Fruit fly (Drosophila melanogaster) whole organism, embryonic: Measurements from ENCODE around the gene DIP2.
A peak's percentile ranks its signal among the peaks of the same experiment; 100 is the strongest.

ENCODE experiments used
- Awh ChIP-seq: fragments of 200-800 bp; sonication (Bioruptor generic); IDR thresholded peaks from 2 replicates; pipeline ENCODE4, ENCODE4 v1.3.6; 2022; ENCODE audit warnings: missing biosample characterization, missing genetic modification characterization
- CG12104 ChIP-seq: fragments of 200-800 bp; sonication (Bioruptor generic); optimal IDR thresholded peaks from 3 replicates; lab custom pipeline; 2016; ENCODE audit warnings: missing biosample characterization, missing genetic modification characterization
- CG15073 ChIP-seq: fragments of 200-800 bp; sonication (Bioruptor generic); optimal IDR thresholded peaks from 2 replicates; lab custom pipeline; 2016; ENCODE audit warnings: missing biosample characterization, missing genetic modification characterization
- CG1603 ChIP-seq: fragments of 200-800 bp; sonication (Bioruptor generic); optimal IDR thresholded peaks from 2 replicates; lab custom pipeline; 2019; ENCODE audit warnings: missing biosample characterization, mild to moderate bottlenecking, missing genetic modification characterization, moderate library complexity
- CG17186 ChIP-seq: fragments of 200-800 bp; sonication (Bioruptor generic); optimal IDR thresholded peaks from 3 replicates; lab custom pipeline; 2017; ENCODE audit warnings: missing biosample characterization, missing genetic modification reagents, missing genetic modification characterization
- CG17359 ChIP-seq: fragments of 200-800 bp; sonication (Bioruptor generic); optimal IDR thresholded peaks from 3 replicates; lab custom pipeline; 2018; ENCODE audit warnings: missing biosample characterization, mild to moderate bottlenecking, missing genetic modification characterization, moderate library complexity
- CG17361 ChIP-seq: fragments of 200-800 bp; sonication (Bioruptor generic); IDR thresholded peaks from 3 replicates; pipeline ENCODE4 v1.3.6; 2022; ENCODE audit warnings: missing biosample characterization, missing genetic modification characterization
- CG2120 ChIP-seq: fragments of 200-800 bp; sonication (Bioruptor generic); optimal IDR thresholded peaks from 3 replicates; lab custom pipeline; 2016; ENCODE audit warnings: missing biosample characterization, missing genetic modification characterization
- CG2889 ChIP-seq: fragments of 200-800 bp; sonication (Bioruptor generic); IDR thresholded peaks from 3 replicates; pipeline ENCODE4 v1.3.6; 2022; ENCODE audit warnings: missing biosample characterization, missing genetic modification characterization
- CG32772 ChIP-seq: fragments of 200-800 bp; sonication (Bioruptor generic); IDR thresholded peaks from 2 replicates; pipeline ENCODE4 v1.3.6; 2022; ENCODE audit warnings: missing biosample characterization, missing genetic modification characterization
- CG3281 ChIP-seq: fragments of 200-800 bp; sonication (Bioruptor generic); optimal IDR thresholded peaks from 3 replicates; lab custom pipeline; 2017; ENCODE audit warnings: missing biosample characterization, mild to moderate bottlenecking, missing genetic modification characterization
- CG33213 ChIP-seq: fragments of 200-800 bp; sonication (Bioruptor generic); optimal IDR thresholded peaks from 3 replicates; lab custom pipeline; 2016; ENCODE audit warnings: missing biosample characterization, missing genetic modification characterization
- CG34376 ChIP-seq: fragments of 200-800 bp; sonication (Bioruptor generic); optimal IDR thresholded peaks from 2 replicates; lab custom pipeline; 2018; ENCODE audit warnings: missing biosample characterization, mild to moderate bottlenecking, missing genetic modification characterization
- CG4707 ChIP-seq: fragments of 200-800 bp; sonication (Bioruptor generic); optimal IDR thresholded peaks from 2 replicates; lab custom pipeline; 2018; ENCODE audit warnings: missing biosample characterization, mild to moderate bottlenecking, missing genetic modification characterization, moderate library complexity
- CG8478 ChIP-seq: fragments of >200 bp; optimal IDR thresholded peaks from 2 replicates; lab custom pipeline; 2018
- Dbx ChIP-seq: fragments of 200-800 bp; sonication (Bioruptor generic); IDR thresholded peaks from 3 replicates; pipeline ENCODE4 v1.3.6; 2022; ENCODE audit warnings: missing biosample characterization, missing genetic modification characterization
- ERR ChIP-seq: fragments of 200-800 bp; sonication (Bioruptor generic); optimal IDR thresholded peaks from 2 replicates; lab custom pipeline; 2016; ENCODE audit warnings: missing biosample characterization, missing genetic modification characterization
- Eip74EF ChIP-seq, 2 experiments: fragments of 200-800 bp in 1 of 2; fragments of >200 bp in 1 of 2; sonication (Bioruptor generic) in 1 of 2; optimal IDR thresholded peaks; 2 replicates each; lab custom pipeline; 2017 to 2019; ENCODE audit warnings: missing biosample characterization in 2 of 2, missing genetic modification characterization in 2 of 2, mild to moderate bottlenecking in 1 of 2, moderate library complexity in 1 of 2
- Ets97D ChIP-seq: fragments of 200-800 bp; sonication (Bioruptor generic); optimal IDR thresholded peaks from 3 replicates; lab custom pipeline; 2016; ENCODE audit warnings: missing biosample characterization, missing genetic modification characterization
- H15 ChIP-seq: fragments of 200-800 bp; sonication (Bioruptor generic); IDR thresholded peaks from 3 replicates; pipeline ENCODE4 v1.3.6; 2022; ENCODE audit warnings: missing biosample characterization, missing genetic modification characterization
- HHEX ChIP-seq: fragments of 200-800 bp; sonication (Bioruptor generic); optimal IDR thresholded peaks from 3 replicates; lab custom pipeline; 2017; ENCODE audit warnings: missing biosample characterization, mild to moderate bottlenecking, missing genetic modification characterization, missing genetic modification reagents
- Mrtf ChIP-seq: fragments of 200-800 bp; sonication (Bioruptor generic); IDR thresholded peaks from 3 replicates; pipeline ENCODE4 v1.3.6; 2022; ENCODE audit warnings: missing biosample characterization, missing genetic modification characterization
- Ravus ChIP-seq: fragments of 200-800 bp; sonication (Bioruptor generic); IDR thresholded peaks from 2 replicates; pipeline ENCODE4 v1.3.6; 2022; ENCODE audit warnings: missing biosample characterization, missing genetic modification characterization
- Usf ChIP-seq: fragments of 200-800 bp; sonication (Bioruptor generic); optimal IDR thresholded peaks from 2 replicates; lab custom pipeline; 2017; ENCODE audit warnings: missing genotype, missing biosample characterization, missing genetic modification characterization
- Xbp1 ChIP-seq: fragments of 200-800 bp; sonication (Bioruptor generic); optimal IDR thresholded peaks from 3 replicates; lab custom pipeline; 2016; ENCODE audit warnings: missing biosample characterization, mild to moderate bottlenecking, missing genetic modification characterization
- btn ChIP-seq: fragments of 200-800 bp; sonication (Bioruptor generic); optimal IDR thresholded peaks from 2 replicates; lab custom pipeline; 2016; ENCODE audit warnings: missing biosample characterization, missing genetic modification characterization
- cas ChIP-seq: fragments of 200-800 bp; sonication (Bioruptor generic); IDR thresholded peaks from 2 replicates; pipeline ENCODE4 v1.3.6; 2022; ENCODE audit warnings: missing biosample characterization, missing genetic modification characterization
- cg ChIP-seq: fragments of 200-800 bp; sonication (Bioruptor generic); optimal IDR thresholded peaks from 3 replicates; lab custom pipeline; 2019; ENCODE audit warnings: missing biosample characterization, mild to moderate bottlenecking, missing genetic modification characterization, moderate library complexity
- chif ChIP-seq, 2 experiments: fragments of 200-800 bp; sonication (Bioruptor generic); optimal IDR thresholded peaks; 3 replicates each; lab custom pipeline; 2016; ENCODE audit warnings: missing biosample characterization in 2 of 2, missing genetic modification characterization in 2 of 2
- disco-r ChIP-seq: fragments of 200-800 bp; sonication (Bioruptor generic); optimal IDR thresholded peaks from 2 replicates; lab custom pipeline; 2016; ENCODE audit warnings: missing biosample characterization, missing genetic modification characterization
- dm ChIP-seq: fragments of 200-800 bp; sonication (Bioruptor generic); optimal IDR thresholded peaks from 3 replicates; lab custom pipeline; 2016; ENCODE audit warnings: missing biosample characterization, missing genetic modification characterization
- dpn ChIP-seq, 2 experiments: fragments of 200-800 bp; sonication (Bioruptor generic); optimal IDR thresholded peaks; 3 replicates each; lab custom pipeline; 2016; ENCODE audit warnings: missing biosample characterization in 2 of 2, missing genetic modification characterization in 2 of 2
- grau ChIP-seq: fragments of 200-800 bp; optimal IDR thresholded peaks from 3 replicates; lab custom pipeline; 2019; ENCODE audit warnings: missing biosample characterization, mild to moderate bottlenecking, missing genetic modification characterization, moderate library complexity
- hkb ChIP-seq, 2 experiments: fragments of 200-800 bp in 1 of 2; fragments of >200 bp in 1 of 2; sonication (Bioruptor generic) in 1 of 2; IDR thresholded peaks in 1 of 2; optimal IDR thresholded peaks in 1 of 2; 2 replicates each; pipeline versions ENCODE4 v1.3.6 to Lab custom; 2017 to 2022; ENCODE audit warnings: missing biosample characterization in 1 of 2, missing genetic modification characterization in 1 of 2
- jing ChIP-seq: fragments of 200-800 bp; sonication (Bioruptor generic); optimal IDR thresholded peaks from 2 replicates; lab custom pipeline; 2018; ENCODE audit warnings: missing biosample characterization, mild to moderate bottlenecking, missing genetic modification characterization
- lbe ChIP-seq: fragments of 200-800 bp; sonication (Bioruptor generic); optimal IDR thresholded peaks from 2 replicates; lab custom pipeline; 2016; ENCODE audit warnings: missing biosample characterization, mild to moderate bottlenecking, missing genetic modification characterization
- maf-S ChIP-seq: fragments of 200-800 bp; sonication (Bioruptor generic); optimal IDR thresholded peaks from 2 replicates; lab custom pipeline; 2016; ENCODE audit warnings: missing biosample characterization, missing genetic modification characterization
- mam ChIP-seq: fragments of 200-800 bp; sonication (Bioruptor generic); optimal IDR thresholded peaks from 3 replicates; lab custom pipeline; 2016; ENCODE audit warnings: missing biosample characterization, missing genetic modification characterization
- nmo ChIP-seq: fragments of 200-800 bp; sonication (Bioruptor generic); optimal IDR thresholded peaks from 2 replicates; lab custom pipeline; 2018; ENCODE audit warnings: missing biosample characterization, mild to moderate bottlenecking, missing genetic modification characterization, moderate library complexity
- oc ChIP-seq: fragments of 200-800 bp; sonication (Bioruptor generic); optimal IDR thresholded peaks from 2 replicates; lab custom pipeline; 2018; ENCODE audit warnings: missing biosample characterization, mild to moderate bottlenecking, missing genetic modification characterization, moderate library complexity
- p53 ChIP-seq: fragments of 200-800 bp; sonication (Bioruptor generic); optimal IDR thresholded peaks from 2 replicates; lab custom pipeline; 2016; ENCODE audit warnings: missing biosample characterization, missing genetic modification characterization
- repo ChIP-seq: fragments of 200-800 bp; sonication (Bioruptor generic); optimal IDR thresholded peaks from 2 replicates; lab custom pipeline; 2016; ENCODE audit warnings: missing biosample characterization, missing genetic modification characterization
- rib ChIP-seq: fragments of 200-800 bp; sonication (Bioruptor generic); IDR thresholded peaks from 2 replicates; pipeline ENCODE4 v1.3.6; 2022; ENCODE audit warnings: missing biosample characterization, missing genetic modification characterization
- sens-2 ChIP-seq: fragments of 200-800 bp; sonication (Bioruptor generic); IDR thresholded peaks from 2 replicates; pipeline ENCODE4 v1.3.6; 2022; ENCODE audit warnings: missing biosample characterization, missing genetic modification characterization
- ssp ChIP-seq: fragments of 200-800 bp; sonication (Bioruptor generic); IDR thresholded peaks from 2 replicates; pipeline ENCODE4 v1.3.6; 2022; ENCODE audit warnings: missing biosample characterization, missing genetic modification characterization
- stwl ChIP-seq: fragments of 200-800 bp; sonication (Bioruptor generic); optimal IDR thresholded peaks from 3 replicates; lab custom pipeline; 2018; ENCODE audit warnings: missing biosample characterization, mild to moderate bottlenecking, missing genetic modification characterization, moderate library complexity
- usp ChIP-seq: fragments of >200 bp; optimal IDR thresholded peaks from 2 replicates; lab custom pipeline; 2017; ENCODE audit warnings: missing biosample characterization, missing genetic modification characterization
- zf30C ChIP-seq: fragments of 200-800 bp; sonication (Bioruptor generic); optimal IDR thresholded peaks from 3 replicates; lab custom pipeline; 2018; ENCODE audit warnings: missing biosample characterization, mild to moderate bottlenecking, missing genetic modification characterization

The DIP2 gene

DNA sequence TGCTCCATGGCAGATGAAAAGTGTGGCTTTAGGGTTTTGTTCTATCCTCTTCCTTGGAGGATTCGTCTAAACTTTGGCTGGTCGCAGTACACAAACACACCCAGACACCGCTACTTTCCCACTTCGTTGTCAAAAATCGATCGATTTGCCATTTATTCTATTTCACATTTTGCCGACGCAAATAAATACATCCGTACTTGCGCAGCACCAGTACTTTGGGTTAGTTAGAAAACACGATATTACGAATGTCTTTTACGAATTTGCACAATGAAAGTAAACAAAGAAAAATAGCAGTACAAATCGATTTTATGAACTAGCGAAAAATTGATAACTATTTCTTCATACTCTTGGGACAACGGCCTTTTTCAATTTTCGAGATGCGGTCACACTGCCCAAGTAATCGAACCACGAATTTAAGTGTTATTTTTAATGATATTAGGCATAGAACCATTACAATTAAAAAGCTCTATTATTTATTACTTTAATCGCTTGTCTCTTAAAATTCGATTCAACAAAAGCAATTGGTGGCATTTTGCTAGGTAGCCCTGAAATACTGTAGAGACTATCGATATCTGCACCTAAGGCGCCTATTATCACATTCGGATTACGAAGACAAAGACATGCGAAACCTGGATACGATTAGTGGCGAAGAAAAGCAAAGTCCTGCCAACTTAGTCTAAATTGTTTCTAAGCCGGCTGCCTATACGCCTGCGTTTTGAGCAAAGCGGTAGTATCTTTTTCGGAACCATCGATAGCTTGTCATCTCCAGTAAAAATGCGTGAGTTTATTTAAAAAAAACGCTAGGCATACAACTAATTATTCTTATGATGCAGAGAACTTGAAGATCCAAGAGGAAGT lies at the start of gene DIP2, which contains the start of gene wac (continued):
- TF ChIP-seq CG17361 (GFP tag; lab: Robert Waterston, UW) = peak; percentile 62; the same call in 2 of the 3 replicates
- TF ChIP-seq CG17359 (tag; lab: Kevin White, UChicago) = peak; percentile 67
- peak; percentile 52 for TF ChIP-seq disco-r
- TF ChIP-seq stwl (tag; lab: Kevin White, UChicago) = peak; percentile 79
- peak; percentile 42; the same call in 1 of the 3 replicates for TF ChIP-seq Mrtf (GFP tag; lab: Robert Waterston, UW)
- peak; percentile 33 for TF ChIP-seq repo (GFP tag; lab: Kevin White, UChicago)
- peak; percentile 3 for TF ChIP-seq CG12104 (GFP tag; lab: Kevin White, UChicago)
- no peak for TF ChIP-seq Usf
- TF ChIP-seq CG32772 (GFP tag; lab: Robert Waterston, UW) = peak; percentile 71
- no peak for TF ChIP-seq cas (GFP tag; lab: Robert Waterston, UW)
- no peak for TF ChIP-seq Eip74EF (GFP tag; optimal IDR thresholded peaks at IDR 0.05; lab: Kevin White, UChicago)
- peak; percentile 60 for TF ChIP-seq btn (GFP tag; lab: Kevin White, UChicago)
- peak; percentile 91 for TF ChIP-seq CG33213 (GFP tag; lab: Kevin White, UChicago)
- TF ChIP-seq Awh = 0 out of 2 replicates have a peak, but pooled peaks have one; percentile 40
- TF ChIP-seq CG17186 = peak; percentile 84
- TF ChIP-seq CG1603 (tag; lab: Kevin White, UChicago) = peak; percentile 74
- TF ChIP-seq CG15073 = no peak
- peak; percentile 84 for TF ChIP-seq CG34376 (GFP tag; lab: Kevin White, UChicago)
- TF ChIP-seq CG3281 = peak; percentile 57
- TF ChIP-seq CG8478 = no peak
- peak; percentile 89 for TF ChIP-seq dm (GFP tag; lab: Kevin White, UChicago)
- peak; percentile 11 for TF ChIP-seq HHEX
- no peak for TF ChIP-seq usp
- TF ChIP-seq grau (tag; lab: Kevin White, UChicago) = peak; percentile 62
- peak; percentile 62; the same call in 1 of the 3 replicates for TF ChIP-seq H15
- peak; percentile 88 for TF ChIP-seq Xbp1 (GFP tag; lab: Kevin White, UChicago)
- TF ChIP-seq Ets97D = peak; percentile 93
- TF ChIP-seq oc (tag; lab: Kevin White, UChicago) = peak; percentile 89
- peak; percentile 45; the same call in 1 of the 2 replicates for TF ChIP-seq sens-2 (GFP tag; lab: Robert Waterston, UW)
- no peak for TF ChIP-seq Ravus (GFP tag; lab: Robert Waterston, UW)
- TF ChIP-seq p53 = peak; percentile 76
- no peak for TF ChIP-seq rib
- TF ChIP-seq Dbx (GFP tag; lab: Robert Waterston, UW) = peak; percentile 83
- peak; percentile 53; the same call in 1 of the 2 replicates for TF ChIP-seq ssp (GFP tag; lab: Robert Waterston, UW)
- peak; percentile 69 for TF ChIP-seq lbe (GFP tag; lab: Kevin White, UChicago)
- TF ChIP-seq cg (GFP tag; lab: Kevin White, UChicago) = peak; percentile 35
- peak; percentile 94 for TF ChIP-seq CG2120 (GFP tag; lab: Kevin White, UChicago)
- TF ChIP-seq nmo (GFP tag; lab: Kevin White, UChicago) = peak; percentile 75
- TF ChIP-seq mam (GFP tag; lab: Kevin White, UChicago) = peak; percentile 93
- TF ChIP-seq maf-S (GFP tag; lab: Kevin White, UChicago) = peak; percentile 64
- no peak for TF ChIP-seq zf30C (GFP tag; lab: Kevin White, UChicago)
- TF ChIP-seq chif (GFP tag; optimal IDR thresholded peaks at IDR 0.05; lab: Kevin White, UChicago) = peak; percentile 77 to 83
- TF ChIP-seq hkb (optimal IDR thresholded peaks at IDR 0.05; lab: Kevin White, UChicago) = no peak
- TF ChIP-seq hkb (GFP tag; IDR thresholded peaks at IDR 0.05; lab: Robert Waterston, UW) = peak; percentile 58; the same call in 1 of the 2 replicates
- peak; percentile 8 for TF ChIP-seq CG4707
- TF ChIP-seq ERR = peak; percentile 72
- TF ChIP-seq jing (GFP tag; lab: Kevin White, UChicago) = no peak
- TF ChIP-seq CG2889 (GFP tag; lab: Robert Waterston, UW) = peak; percentile 60; the same call in 2 of the 3 replicates
- TF ChIP-seq dpn (GFP tag; optimal IDR thresholded peaks at IDR 0.05; lab: Kevin White, UChicago) = peak; percentile 72 to 90
